Fruit fly (Drosophila melanogaster) whole organism, embryonic: Measurements from ENCODE around the gene GatB.

Source experiments
- Aef1 ChIP-seq: fragments of 200-800 bp; sonication (Bioruptor generic); IDR thresholded peaks from 3 replicates; pipeline ENCODE4 v1.3.6; 2022; ENCODE audit warnings: missing biosample characterization, missing genetic modification characterization
- B-H1 ChIP-seq: fragments of 200-800 bp; sonication (Bioruptor generic); IDR thresholded peaks from 3 replicates; pipeline ENCODE4 v1.3.6; 2022; ENCODE audit warnings: missing biosample characterization, missing genetic modification characterization
- CG10267 ChIP-seq: fragments of 200-800 bp; sonication (Bioruptor generic); optimal IDR thresholded peaks from 2 replicates; lab custom pipeline; 2018; ENCODE audit warnings: missing biosample characterization, mild to moderate bottlenecking, missing genetic modification characterization, moderate library complexity
- CG10274 ChIP-seq: fragments of 200-800 bp; sonication (Bioruptor generic); optimal IDR thresholded peaks from 3 replicates; lab custom pipeline; 2017; ENCODE audit warnings: missing biosample characterization, mild to moderate bottlenecking, missing genetic modification characterization
- CG10654 ChIP-seq: fragments of 200-800 bp; sonication (Bioruptor generic); optimal IDR thresholded peaks from 2 replicates; lab custom pipeline; 2016; ENCODE audit warnings: missing biosample characterization, missing genetic modification characterization
- CG11085 ChIP-seq: fragments of 200-800 bp; sonication (Bioruptor generic); IDR thresholded peaks from 2 replicates; pipeline ENCODE4 v1.3.6; 2022; ENCODE audit warnings: missing biosample characterization, missing genetic modification characterization
- CG12071 ChIP-seq: fragments of 200-800 bp; sonication (Bioruptor generic); optimal IDR thresholded peaks from 3 replicates; lab custom pipeline; 2018; ENCODE audit warnings: missing biosample characterization, mild to moderate bottlenecking, missing genetic modification characterization
- CG12391 ChIP-seq: fragments of 200-800 bp; sonication (Bioruptor generic); optimal IDR thresholded peaks from 3 replicates; lab custom pipeline; 2018; ENCODE audit warnings: missing biosample characterization, mild to moderate bottlenecking, missing genetic modification characterization, moderate library complexity
- CG13287 ChIP-seq: fragments of 200-800 bp; sonication (Bioruptor generic); IDR thresholded peaks from 2 replicates; pipeline ENCODE4 v1.3.6; 2022; ENCODE audit warnings: missing biosample characterization, missing genetic modification characterization; ENCODE audit not compliant: partially characterized antibody
- CG13424 ChIP-seq: fragments of 200-800 bp; sonication (Bioruptor generic); optimal IDR thresholded peaks from 2 replicates; lab custom pipeline; 2019; ENCODE audit warnings: missing biosample characterization, mild to moderate bottlenecking, missing genetic modification characterization, moderate library complexity
- CG14667 ChIP-seq: fragments of 200-800 bp; sonication (Bioruptor generic); IDR thresholded peaks from 2 replicates; pipeline ENCODE4 v1.3.6; 2022; ENCODE audit warnings: missing biosample characterization, missing genetic modification characterization
- CG1647 ChIP-seq: fragments of 200-800 bp; sonication (Bioruptor generic); optimal IDR thresholded peaks from 3 replicates; lab custom pipeline; 2016; ENCODE audit warnings: missing biosample characterization, missing genetic modification characterization
- CG17568 ChIP-seq: fragments of 200-800 bp; sonication (Bioruptor generic); optimal IDR thresholded peaks from 2 replicates; lab custom pipeline; 2018; ENCODE audit warnings: missing biosample characterization, mild to moderate bottlenecking, missing genetic modification characterization, moderate library complexity
- CG17802 ChIP-seq: fragments of 200-800 bp; sonication (Bioruptor generic); optimal IDR thresholded peaks from 2 replicates; lab custom pipeline; 2018; ENCODE audit warnings: missing biosample characterization, mild to moderate bottlenecking, missing genetic modification characterization, moderate library complexity
- CG17829 ChIP-seq: fragments of 200-800 bp; optimal IDR thresholded peaks from 2 replicates; lab custom pipeline; 2019; ENCODE audit warnings: missing biosample characterization, mild to moderate bottlenecking, missing genetic modification characterization, moderate library complexity
- CG18262 ChIP-seq: fragments of 200-800 bp; optimal IDR thresholded peaks from 3 replicates; lab custom pipeline; 2019; ENCODE audit warnings: missing biosample characterization, mild to moderate bottlenecking, missing genetic modification characterization, moderate library complexity
- CG18476 ChIP-seq: fragments of 200-800 bp; sonication (Bioruptor generic); optimal IDR thresholded peaks from 2 replicates; lab custom pipeline; 2016; ENCODE audit warnings: missing biosample characterization, mild to moderate bottlenecking, missing genetic modification characterization
- CG2116 ChIP-seq: fragments of 200-800 bp; sonication (Bioruptor generic); optimal IDR thresholded peaks from 3 replicates; lab custom pipeline; 2018; ENCODE audit warnings: missing biosample characterization, mild to moderate bottlenecking, missing genetic modification characterization
- CG31365 ChIP-seq: fragments of 200-800 bp; sonication (Bioruptor generic); optimal IDR thresholded peaks from 2 replicates; lab custom pipeline; 2018; ENCODE audit warnings: missing biosample characterization, mild to moderate bottlenecking, missing genetic modification characterization
- CG3407 ChIP-seq: fragments of 200-800 bp; sonication (Bioruptor generic); optimal IDR thresholded peaks from 2 replicates; lab custom pipeline; 2018; ENCODE audit warnings: missing biosample characterization, mild to moderate bottlenecking, missing genetic modification characterization
- CG4360 ChIP-seq: fragments of 200-800 bp; sonication (Bioruptor generic); IDR thresholded peaks from 2 replicates; pipeline ENCODE4 v1.3.6; 2022; ENCODE audit warnings: missing biosample characterization, missing genetic modification characterization
- CG7786 ChIP-seq: fragments of 200-800 bp; sonication (Bioruptor generic); optimal IDR thresholded peaks from 2 replicates; lab custom pipeline; 2016; ENCODE audit warnings: missing biosample characterization, missing genetic modification characterization
- CG9797 ChIP-seq: fragments of 200-800 bp; sonication (Bioruptor generic); optimal IDR thresholded peaks from 3 replicates; lab custom pipeline; 2018; ENCODE audit warnings: missing biosample characterization, mild to moderate bottlenecking, missing genetic modification characterization
- D19A ChIP-seq: fragments of 200-800 bp; optimal IDR thresholded peaks from 3 replicates; lab custom pipeline; 2019; ENCODE audit warnings: missing biosample characterization, mild to moderate bottlenecking, missing genetic modification characterization, moderate library complexity
- Dbx ChIP-seq: fragments of 200-800 bp; sonication (Bioruptor generic); IDR thresholded peaks from 3 replicates; pipeline ENCODE4 v1.3.6; 2022; ENCODE audit warnings: missing biosample characterization, missing genetic modification characterization
- Dip3 ChIP-seq: fragments of 200-800 bp; sonication (Bioruptor generic); optimal IDR thresholded peaks from 3 replicates; lab custom pipeline; 2016; ENCODE audit warnings: missing biosample characterization, missing genetic modification characterization
- HLH4C ChIP-seq: fragments of 200-800 bp; sonication (Bioruptor generic); IDR thresholded peaks from 3 replicates; pipeline ENCODE4 v1.3.6; 2022; ENCODE audit warnings: missing biosample characterization, missing genetic modification characterization; ENCODE audit not compliant: partially characterized antibody
- Hey ChIP-seq: fragments of 200-800 bp; sonication (Bioruptor generic); optimal IDR thresholded peaks from 3 replicates; lab custom pipeline; 2018; ENCODE audit warnings: missing biosample characterization, mild to moderate bottlenecking, missing genetic modification characterization
- Hmr ChIP-seq: fragments of 200-800 bp; sonication (Bioruptor generic); optimal IDR thresholded peaks from 3 replicates; lab custom pipeline; 2017; ENCODE audit warnings: mild to moderate bottlenecking, missing biosample characterization, missing genetic modification reagents, missing genetic modification characterization
- Hr39 ChIP-seq: fragments of >200 bp; optimal IDR thresholded peaks from 2 replicates; lab custom pipeline; 2017
- Lpt ChIP-seq: fragments of >200 bp; optimal IDR thresholded peaks from 2 replicates; lab custom pipeline; 2018; ENCODE audit warnings: missing biosample characterization, missing genetic modification characterization
- Mes4 ChIP-seq: fragments of 200-800 bp; sonication (Bioruptor generic); optimal IDR thresholded peaks from 2 replicates; lab custom pipeline; 2016; ENCODE audit warnings: missing biosample characterization, missing genetic modification characterization
- Nf-YB ChIP-seq: fragments of 200-800 bp; sonication (Bioruptor generic); optimal IDR thresholded peaks from 3 replicates; lab custom pipeline; 2019; ENCODE audit warnings: missing biosample characterization, mild to moderate bottlenecking, missing genetic modification characterization, moderate library complexity
- Six4 ChIP-seq: fragments of 200-800 bp; sonication (Bioruptor generic); optimal IDR thresholded peaks from 2 replicates; lab custom pipeline; 2016; ENCODE audit warnings: missing biosample characterization, missing genetic modification characterization
- TFAM ChIP-seq: fragments of 200-800 bp; sonication (Bioruptor generic); optimal IDR thresholded peaks from 2 replicates; lab custom pipeline; 2017; ENCODE audit warnings: missing biosample characterization, missing genetic modification characterization, inconsistent platforms
- bcd ChIP-seq: fragments of 200-800 bp; sonication (Bioruptor generic); optimal IDR thresholded peaks from 2 replicates; lab custom pipeline; 2017; ENCODE audit warnings: missing biosample characterization, mild to moderate bottlenecking, missing genetic modification characterization
- chif ChIP-seq, 2 experiments: fragments of 200-800 bp; sonication (Bioruptor generic); optimal IDR thresholded peaks; 3 replicates each; lab custom pipeline; 2016; ENCODE audit warnings: missing biosample characterization in 2 of 2, missing genetic modification characterization in 2 of 2
- disco-r ChIP-seq: fragments of 200-800 bp; sonication (Bioruptor generic); optimal IDR thresholded peaks from 2 replicates; lab custom pipeline; 2016; ENCODE audit warnings: missing biosample characterization, missing genetic modification characterization
- ems ChIP-seq: fragments of 200-800 bp; sonication (Bioruptor generic); optimal IDR thresholded peaks from 3 replicates; lab custom pipeline; 2016; ENCODE audit warnings: missing biosample characterization, missing genetic modification characterization
- exex ChIP-seq: fragments of 200-800 bp; sonication (Bioruptor generic); optimal IDR thresholded peaks from 4 replicates; lab custom pipeline; 2018; ENCODE audit warnings: missing biosample characterization, mild to moderate bottlenecking, missing genetic modification characterization, moderate library complexity
- fd102C ChIP-seq: fragments of 200-800 bp; sonication (Bioruptor generic); optimal IDR thresholded peaks from 2 replicates; lab custom pipeline; 2018; ENCODE audit warnings: missing biosample characterization, mild to moderate bottlenecking, missing genetic modification characterization, moderate library complexity
- gsb ChIP-seq: fragments of 200-800 bp; sonication (Bioruptor generic); IDR thresholded peaks from 2 replicates; pipeline ENCODE4 v1.3.6; 2022; ENCODE audit warnings: missing biosample characterization, missing genetic modification characterization
- hb ChIP-seq: fragments of 200-800 bp; sonication (Bioruptor generic); IDR thresholded peaks from 3 replicates; pipeline ENCODE4 v1.3.6; 2022; ENCODE audit warnings: missing biosample characterization, missing genetic modification characterization; ENCODE audit not compliant: partially characterized antibody
- lbe ChIP-seq: fragments of 200-800 bp; sonication (Bioruptor generic); optimal IDR thresholded peaks from 2 replicates; lab custom pipeline; 2016; ENCODE audit warnings: missing biosample characterization, mild to moderate bottlenecking, missing genetic modification characterization
- pan ChIP-seq, 4 experiments: fragments of >200 bp in 3 of 4; fragments of 200-800 bp in 1 of 4; sonication (Bioruptor generic) in 1 of 4; optimal IDR thresholded peaks in 3 of 4; IDR thresholded peaks in 1 of 4; 2 replicates each; pipeline versions ENCODE4 v1.3.6 to Lab custom; 2017 to 2022; ENCODE audit warnings: missing biosample characterization in 2 of 4, missing genetic modification characterization in 2 of 4, mixed read lengths in 1 of 4
- rib ChIP-seq: fragments of 200-800 bp; sonication (Bioruptor generic); IDR thresholded peaks from 2 replicates; pipeline ENCODE4 v1.3.6; 2022; ENCODE audit warnings: missing biosample characterization, missing genetic modification characterization
- slou ChIP-seq: fragments of 200-800 bp; sonication (Bioruptor generic); optimal IDR thresholded peaks from 3 replicates; lab custom pipeline; 2016; ENCODE audit warnings: missing biosample characterization, missing genetic modification characterization
- ssp ChIP-seq: fragments of 200-800 bp; sonication (Bioruptor generic); IDR thresholded peaks from 2 replicates; pipeline ENCODE4 v1.3.6; 2022; ENCODE audit warnings: missing biosample characterization, missing genetic modification characterization
- ttk ChIP-seq: fragments of 200-800 bp; sonication (Bioruptor generic); IDR thresholded peaks from 2 replicates; pipeline ENCODE4 v2.1.2; 2022; ENCODE audit warnings: missing biosample characterization, missing genetic modification characterization
- unc-4 ChIP-seq: fragments of 200-800 bp; sonication (Bioruptor generic); IDR thresholded peaks from 2 replicates; pipeline ENCODE4 v1.3.6; 2022; ENCODE audit warnings: missing biosample characterization, missing genetic modification characterization; ENCODE audit not compliant: partially characterized antibody

GatB gene

dm6 chr3R:24108902-24109389, 21.1 kb downstream of the GatB start, which contains the start of the genes eIF4EHP and CG18428 (continued):
- TF ChIP-seq Hey (tag; lab: Kevin White, UChicago) (peak; percentile 90), Aef1 (no peak), Dip3 (GFP tag; lab: Kevin White, UChicago) (peak; percentile 89), CG13424 (tag; lab: Kevin White, UChicago) (peak; percentile 100), HLH4C (GFP tag; lab: Robert Waterston, UW) (no peak), CG12391 (tag; lab: Kevin White, UChicago) (peak; percentile 100), ems (peak; percentile 86), ttk (no peak; the same call in 1 of the 2 replicates), CG1647 (peak; percentile 87), Dbx (GFP tag; lab: Robert Waterston, UW) (no peak), CG10267 (tag; lab: Kevin White, UChicago) (peak; percentile 100), CG17829 (tag; lab: Kevin White, UChicago) (peak; percentile 100), CG18476 (GFP tag; lab: Kevin White, UChicago) (peak; percentile 97), CG11085 (no peak), slou (GFP tag; lab: Kevin White, UChicago) (peak; percentile 97), bcd (GFP tag; lab: Kevin White, UChicago) (peak; percentile 100), CG7786 (peak; percentile 89), Hmr (GFP tag; lab: Kevin White, UChicago) (peak; percentile 99), B-H1 (no peak; the same call in 2 of the 3 replicates), CG10654 (GFP tag; lab: Kevin White, UChicago) (peak; percentile 98), rib (GFP tag; lab: Robert Waterston, UW) (no peak), Mes4 (peak; percentile 62), gsb (GFP tag; lab: Robert Waterston, UW) (no peak), CG14667 (no peak), pan (optimal IDR thresholded peaks at IDR 0.05; lab: Kevin White, UChicago) (peak in 1 of 2 experiments; percentile 73), pan (GFP tag; optimal IDR thresholded peaks at IDR 0.05 in 1 of 2, IDR thresholded peaks at IDR 0.05 in 1 of 2) (peak in 1 of 2 experiments; percentile 73), disco-r (GFP tag; lab: Kevin White, UChicago) (peak; percentile 54), CG2116 (peak; percentile 89), Hr39 (lab: Kevin White, UChicago) (no peak), Nf-YB (GFP tag; lab: Kevin White, UChicago) (peak; percentile 92), CG4360 (GFP tag; lab: Robert Waterston, UW) (no peak), TFAM (peak; percentile 87), fd102C (GFP tag; lab: Kevin White, UChicago) (peak; percentile 91), CG18262 (peak; percentile 99), CG3407 (GFP tag; lab: Kevin White, UChicago) (peak; percentile 95), D19A (tag; lab: Kevin White, UChicago) (peak; percentile 99), hb (GFP tag; lab: Robert Waterston, UW) (no peak), exex (tag; lab: Kevin White, UChicago) (peak; percentile 98), unc-4 (GFP tag; lab: Robert Waterston, UW) (no peak), CG31365 (tag; lab: Kevin White, UChicago) (peak; percentile 79), Lpt (GFP tag; lab: Kevin White, UChicago) (no peak), CG12071 (GFP tag; lab: Kevin White, UChicago) (peak; percentile 96), CG13287 (no peak), CG17568 (GFP tag; lab: Kevin White, UChicago) (peak; percentile 98), CG17802 (tag; lab: Kevin White, UChicago) (peak; percentile 88), CG10274 (GFP tag; lab: Kevin White, UChicago) (peak; percentile 94), chif (GFP tag; optimal IDR thresholded peaks at IDR 0.05; lab: Kevin White, UChicago) (peak; percentile 79 to 88), ssp (GFP tag; lab: Robert Waterston, UW) (no peak), CG9797 (GFP tag; lab: Kevin White, UChicago) (peak; percentile 54), lbe (GFP tag; lab: Kevin White, UChicago) (peak; percentile 97), Six4 (peak; percentile 98)
